Fruit fly (Drosophila melanogaster): Measurements from ENCODE around the gene CG10237.

CG10237 gene

DNA sequence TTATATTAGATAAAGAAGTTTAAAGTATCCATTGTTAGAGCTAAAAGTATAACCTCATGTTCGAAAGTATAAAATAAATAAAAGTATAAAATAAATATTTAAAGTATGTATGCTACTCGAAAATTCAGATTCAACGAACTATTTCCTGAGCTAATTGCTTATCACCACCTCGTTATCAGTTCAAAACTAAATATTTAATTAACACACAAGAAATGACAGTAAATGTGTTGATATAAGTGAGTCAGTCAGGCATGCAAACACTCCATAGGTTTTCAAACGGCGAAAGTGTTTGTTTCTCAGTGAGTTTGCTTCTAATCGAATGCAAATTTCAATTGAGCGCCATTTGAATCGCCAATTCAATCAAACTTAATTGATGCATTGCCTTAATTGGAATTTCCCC lies 8.3 kb downstream of the CG10237 start:
- no peak for TF ChIP-seq tup (GFP tag; optimal IDR thresholded peaks at IDR 0.05)
- no peak for TF ChIP-seq Hr51 (GFP tag; optimal IDR thresholded peaks at IDR 0.05)
- no peak for TF ChIP-seq Trl (optimal IDR thresholded peaks at IDR 0.05)
- no peak for TF ChIP-seq Trl (GFP tag; optimal IDR thresholded peaks at IDR 0.05)
- no peak for TF ChIP-seq chn (GFP tag; optimal IDR thresholded peaks at IDR 0.05)
- TF ChIP-seq CG7839 (tag; optimal IDR thresholded peaks at IDR 0.05), result peak; percentile 18
- TF ChIP-seq fu2 (GFP tag; optimal IDR thresholded peaks at IDR 0.05), result no peak
- no peak for TF ChIP-seq pita (GFP tag; optimal IDR thresholded peaks at IDR 0.05)
- no peak for TF ChIP-seq CG6654 (GFP tag; optimal IDR thresholded peaks at IDR 0.05)
- no peak for TF ChIP-seq ftz-f1 (GFP tag; optimal IDR thresholded peaks at IDR 0.05)
- peak; percentile 10 for TF ChIP-seq TFAM (GFP tag; optimal IDR thresholded peaks at IDR 0.05)
- TF ChIP-seq D19A (tag; optimal IDR thresholded peaks at IDR 0.05), result peak; percentile 34
- no peak for TF ChIP-seq crol (GFP tag; IDR thresholded peaks at IDR 0.05)
- TF ChIP-seq bigmax (GFP tag; optimal IDR thresholded peaks at IDR 0.05), result no peak
- TF ChIP-seq Atf6 (GFP tag; IDR thresholded peaks at IDR 0.05), result no peak
- no peak for TF ChIP-seq sisA (GFP tag; IDR thresholded peaks at IDR 0.05)
- TF ChIP-seq CG15269 (tag; optimal IDR thresholded peaks at IDR 0.05), result peak; percentile 15
- TF ChIP-seq Nf-YA (GFP tag; IDR thresholded peaks at IDR 0.05), result no peak
- TF ChIP-seq H15 (GFP tag; IDR thresholded peaks at IDR 0.05), result no peak
- no peak for TF ChIP-seq tgo (GFP tag; IDR thresholded peaks at IDR 0.05)
- TF ChIP-seq chinmo (GFP tag; IDR thresholded peaks at IDR 0.05; ENCODE audit: partially characterized antibody), result no peak
- TF ChIP-seq CG13424 (tag; optimal IDR thresholded peaks at IDR 0.05), result peak; percentile 59
- peak; percentile 78 for TF ChIP-seq CG10431 (GFP tag; optimal IDR thresholded peaks at IDR 0.05)
- TF ChIP-seq Antp (GFP tag; optimal IDR thresholded peaks at IDR 0.05), result no peak
- no peak for TF ChIP-seq Oli (tag; optimal IDR thresholded peaks at IDR 0.05)
- TF ChIP-seq CG2199 (GFP tag; IDR thresholded peaks at IDR 0.05), result no peak
- TF ChIP-seq CG30403 (GFP tag; optimal IDR thresholded peaks at IDR 0.05), result no peak
- no peak for TF ChIP-seq ERR (GFP tag; optimal IDR thresholded peaks at IDR 0.05)
- no peak for TF ChIP-seq CoRest (tag; optimal IDR thresholded peaks at IDR 0.05)
- peak; percentile 88 for TF ChIP-seq CG6813 (GFP tag; optimal IDR thresholded peaks at IDR 0.05)
- TF ChIP-seq bcd (GFP tag; optimal IDR thresholded peaks at IDR 0.05), result no peak
- no peak for TF ChIP-seq Ada2b (GFP tag; IDR thresholded peaks at IDR 0.05)
- peak; percentile 30; the same call in 1 of the 2 replicates for TF ChIP-seq CG1024 (GFP tag; IDR thresholded peaks at IDR 0.05)
- TF ChIP-seq CG8281 (tag; optimal IDR thresholded peaks at IDR 0.05), result peak; percentile 50
- TF ChIP-seq dan (GFP tag; IDR thresholded peaks at IDR 0.05), result no peak
- no peak for TF ChIP-seq Xbp1 (GFP tag; optimal IDR thresholded peaks at IDR 0.05)
- no peak for TF ChIP-seq croc (GFP tag; conservative IDR thresholded peaks at IDR 0.05)
- no peak for TF ChIP-seq CG6791 (GFP tag; IDR thresholded peaks at IDR 0.05; ENCODE audit: partially characterized antibody)
- TF ChIP-seq CG8089 (GFP tag; optimal IDR thresholded peaks at IDR 0.05), result no peak
- TF ChIP-seq pzg (GFP tag; optimal IDR thresholded peaks at IDR 0.05), result no peak
- TF ChIP-seq CG18599 (GFP tag; optimal IDR thresholded peaks at IDR 0.05), result peak; percentile 64
- no peak for TF ChIP-seq MBD-R2 (GFP tag; IDR thresholded peaks at IDR 0.05)
- no peak for TF ChIP-seq CG13123 (GFP tag; optimal IDR thresholded peaks at IDR 0.05)
- peak; percentile 85 for TF ChIP-seq wek (GFP tag; optimal IDR thresholded peaks at IDR 0.05)
- no peak for TF ChIP-seq CG10462 (GFP tag; optimal IDR thresholded peaks at IDR 0.05)
- no peak for TF ChIP-seq Fer2 (tag; optimal IDR thresholded peaks at IDR 0.05)
- TF ChIP-seq CG7987 (GFP tag; optimal IDR thresholded peaks at IDR 0.05), result peak; percentile 82
- no peak for TF ChIP-seq Mad (GFP tag; optimal IDR thresholded peaks at IDR 0.05)
- no peak for TF ChIP-seq ash1 (GFP tag; optimal IDR thresholded peaks at IDR 0.05)
- TF ChIP-seq chm (GFP tag; IDR thresholded peaks at IDR 0.05), result no peak
- peak; percentile 71 for TF ChIP-seq nerfin-1 (tag; optimal IDR thresholded peaks at IDR 0.05)
- TF ChIP-seq exex (tag; optimal IDR thresholded peaks at IDR 0.05), result peak; percentile 56
